Worm (Caenorhabditis elegans) whole organism, L3 larva: ENCODE data around the gene fbxb-11.

Experiments used
- R02D3.7 ChIP-seq: fragments of 150-350 bp; optimal IDR thresholded peaks from 2 replicates; lab custom pipeline; 2014; ENCODE audit warnings: missing biosample characterization, missing genetic modification characterization
- egl-27 ChIP-seq: sonication (generic microtip); optimal IDR thresholded peaks from 4 replicates; lab custom pipeline; 2017; ENCODE audit warnings: missing biosample characterization, missing genetic modification reagents, missing genetic modification characterization
- nhr-76 ChIP-seq: fragments of 150-350 bp; sonication (generic microtip); optimal IDR thresholded peaks from 5 replicates; lab custom pipeline; 2014; ENCODE audit warnings: missing biosample characterization, missing genetic modification characterization
- snpc-4 ChIP-seq: fragments of 150-350 bp; optimal IDR thresholded peaks from 2 replicates; lab custom pipeline; 2014; ENCODE audit warnings: missing biosample characterization, missing genetic modification characterization
- unc-62 ChIP-seq: fragments of 150-350 bp; sonication (generic microtip); optimal IDR thresholded peaks from 4 replicates; lab custom pipeline; 2014; ENCODE audit warnings: missing biosample characterization, missing genetic modification reagents, missing genetic modification characterization

DNA sequence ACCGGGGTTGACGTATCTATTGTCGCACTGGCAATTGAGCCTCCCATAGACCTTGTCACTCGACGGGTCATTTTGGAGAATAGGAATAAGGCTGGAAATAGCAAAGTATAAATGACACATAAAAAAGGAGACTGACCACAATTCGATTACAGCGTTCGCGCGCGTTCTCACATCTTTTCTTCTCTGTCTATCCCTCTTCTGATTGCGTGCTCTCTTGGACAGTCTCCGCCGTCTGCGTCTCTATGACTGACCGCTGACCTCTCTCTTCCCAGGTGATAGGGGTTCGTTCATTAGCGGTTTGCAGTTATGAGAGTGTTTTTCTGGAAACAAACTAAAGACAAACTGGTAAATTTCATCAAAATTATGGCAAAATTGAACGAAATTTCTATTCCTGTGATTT is 11.9 kb downstream of the fbxb-11 start, which contains the start of gene ceh-83:
- TF ChIP-seq snpc-4 (tag; lab: Kevin White, UChicago): no peak
- no peak for TF ChIP-seq R02D3.7
- no peak for TF ChIP-seq nhr-76 (tag; lab: Kevin White, UChicago)
- no peak for TF ChIP-seq unc-62
- TF ChIP-seq egl-27 (tag; lab: Kevin White, UChicago): no peak
